Worm (Caenorhabditis elegans): Measurements from ENCODE around the gene Y42A5A.1.

Gene Y42A5A.1

ce11 chrV:11051921-11052320 is 35.8 kb upstream of the Y42A5A.1 start, which contains the start of gene T04C12.33:
TSS of gene T04C12.33 (plus strand) at chrV:11052221.
- no peak for TF ChIP-seq T22C8.4 (GFP tag; IDR thresholded peaks at IDR 0.05)
- TF ChIP-seq flt-1 (GFP tag; IDR thresholded peaks at IDR 0.05), result no peak
- TF ChIP-seq ztf-23 (GFP tag; IDR thresholded peaks at IDR 0.05), result no peak
- no peak for TF ChIP-seq tab-1 (GFP tag; IDR thresholded peaks at IDR 0.05)
- TF ChIP-seq ztf-29 (GFP tag; IDR thresholded peaks at IDR 0.05), result no peak
- TF ChIP-seq ref-1 (GFP tag; conservative IDR thresholded peaks at IDR 0.05), result no peak
- TF ChIP-seq med-1 (GFP tag; optimal IDR thresholded peaks at IDR 0.05; ENCODE audit: insufficient read depth), result no peak
- no peak for TF ChIP-seq klf-2 (GFP tag; conservative IDR thresholded peaks at IDR 0.05)
- TF ChIP-seq cog-1 (tag; optimal IDR thresholded peaks at IDR 0.05), result no peak

- no peak for TF ChIP-seq T22C8.4 (GFP tag; IDR thresholded peaks at IDR 0.05)
- no peak for TF ChIP-seq cog-1 (tag; optimal IDR thresholded peaks at IDR 0.05)
- TF ChIP-seq ztf-29 (GFP tag; IDR thresholded peaks at IDR 0.05), result no peak
- no peak for TF ChIP-seq klf-2 (GFP tag; conservative IDR thresholded peaks at IDR 0.05)
- no peak for TF ChIP-seq ref-1 (GFP tag; conservative IDR thresholded peaks at IDR 0.05)
- TF ChIP-seq ztf-23 (GFP tag; IDR thresholded peaks at IDR 0.05), result no peak
- no peak for TF ChIP-seq flt-1 (GFP tag; IDR thresholded peaks at IDR 0.05)
- no peak for TF ChIP-seq tab-1 (GFP tag; IDR thresholded peaks at IDR 0.05)
- TF ChIP-seq med-1 (GFP tag; optimal IDR thresholded peaks at IDR 0.05; ENCODE audit: insufficient read depth), result no peak
These were observed 33.9 kb upstream of the Y42A5A.1 start, which contains the start of gene T04C12.7 for ce11 chrV:11053827-11054226. TSS of gene T04C12.7 (plus strand) at chrV:11054127.

- TF ChIP-seq cog-1 (tag; optimal IDR thresholded peaks at IDR 0.05) (no peak), tab-1 (GFP tag; IDR thresholded peaks at IDR 0.05) (no peak), T22C8.4 (GFP tag; IDR thresholded peaks at IDR 0.05) (no peak), ztf-29 (GFP tag; IDR thresholded peaks at IDR 0.05) (no peak), ref-1 (GFP tag; conservative IDR thresholded peaks at IDR 0.05) (no peak), ztf-23 (GFP tag; IDR thresholded peaks at IDR 0.05) (no peak), flt-1 (GFP tag; IDR thresholded peaks at IDR 0.05) (no peak), med-1 (GFP tag; optimal IDR thresholded peaks at IDR 0.05; ENCODE audit: insufficient read depth) (no peak), klf-2 (GFP tag; conservative IDR thresholded peaks at IDR 0.05) (no peak)
These were observed 31.3 kb upstream of the Y42A5A.1 start for ce11 chrV:11056484-11056883.

ce11 chrV:11057043-11057442 is 30.7 kb upstream of the Y42A5A.1 start, which contains the start of gene srh-75:
TSS of gene srh-75 (minus strand) at chrV:11057143.
- TF ChIP-seq cog-1 (tag; optimal IDR thresholded peaks at IDR 0.05) (no peak), flt-1 (GFP tag; IDR thresholded peaks at IDR 0.05) (no peak), klf-2 (GFP tag; conservative IDR thresholded peaks at IDR 0.05) (no peak), ztf-23 (GFP tag; IDR thresholded peaks at IDR 0.05) (no peak), med-1 (GFP tag; optimal IDR thresholded peaks at IDR 0.05; ENCODE audit: insufficient read depth) (no peak), tab-1 (GFP tag; IDR thresholded peaks at IDR 0.05) (no peak), ref-1 (GFP tag; conservative IDR thresholded peaks at IDR 0.05) (no peak), T22C8.4 (GFP tag; IDR thresholded peaks at IDR 0.05) (no peak), ztf-29 (GFP tag; IDR thresholded peaks at IDR 0.05) (no peak)

ce11 chrV:11059180-11059579 is 28.6 kb upstream of the Y42A5A.1 start, which contains the start of gene T04C12.1:
TSS of gene T04C12.1 (minus strand) at chrV:11059269.
- TF ChIP-seq ref-1 (GFP tag; conservative IDR thresholded peaks at IDR 0.05), result no peak
- no peak for TF ChIP-seq ztf-23 (GFP tag; IDR thresholded peaks at IDR 0.05)
- no peak for TF ChIP-seq T22C8.4 (GFP tag; IDR thresholded peaks at IDR 0.05)
- TF ChIP-seq tab-1 (GFP tag; IDR thresholded peaks at IDR 0.05), result no peak
- TF ChIP-seq ztf-29 (GFP tag; IDR thresholded peaks at IDR 0.05), result no peak
- TF ChIP-seq cog-1 (tag; optimal IDR thresholded peaks at IDR 0.05), result no peak
- TF ChIP-seq flt-1 (GFP tag; IDR thresholded peaks at IDR 0.05), result no peak
- no peak for TF ChIP-seq med-1 (GFP tag; optimal IDR thresholded peaks at IDR 0.05; ENCODE audit: insufficient read depth)
- TF ChIP-seq klf-2 (GFP tag; conservative IDR thresholded peaks at IDR 0.05), result no peak

- TF ChIP-seq ref-1 (GFP tag; conservative IDR thresholded peaks at IDR 0.05) (no peak), klf-2 (GFP tag; conservative IDR thresholded peaks at IDR 0.05) (no peak), med-1 (GFP tag; optimal IDR thresholded peaks at IDR 0.05; ENCODE audit: insufficient read depth) (no peak)
These were observed 27.3 kb upstream of the Y42A5A.1 start, which contains the start of gene T04C12.11 for ce11 chrV:11060239-11060984. TSS of gene T04C12.11 (minus strand) at chrV:11060289.

ce11 chrV:11061887-11062286 is 25.9 kb upstream of the Y42A5A.1 start:
- TF ChIP-seq ztf-23 (GFP tag; IDR thresholded peaks at IDR 0.05) (no peak), ztf-29 (GFP tag; IDR thresholded peaks at IDR 0.05) (no peak), tab-1 (GFP tag; IDR thresholded peaks at IDR 0.05) (no peak), T22C8.4 (GFP tag; IDR thresholded peaks at IDR 0.05) (no peak), cog-1 (tag; optimal IDR thresholded peaks at IDR 0.05) (no peak), ref-1 (GFP tag; conservative IDR thresholded peaks at IDR 0.05) (no peak)

- no peak for TF ChIP-seq tab-1 (GFP tag; IDR thresholded peaks at IDR 0.05)
- TF ChIP-seq ztf-29 (GFP tag; IDR thresholded peaks at IDR 0.05), result no peak
- no peak for TF ChIP-seq klf-2 (GFP tag; conservative IDR thresholded peaks at IDR 0.05)
- no peak for TF ChIP-seq ref-1 (GFP tag; conservative IDR thresholded peaks at IDR 0.05)
- no peak for TF ChIP-seq flt-1 (GFP tag; IDR thresholded peaks at IDR 0.05)
- TF ChIP-seq T22C8.4 (GFP tag; IDR thresholded peaks at IDR 0.05), result no peak
- TF ChIP-seq med-1 (GFP tag; optimal IDR thresholded peaks at IDR 0.05; ENCODE audit: insufficient read depth), result no peak
- no peak for TF ChIP-seq cog-1 (tag; optimal IDR thresholded peaks at IDR 0.05)
- TF ChIP-seq ztf-23 (GFP tag; IDR thresholded peaks at IDR 0.05), result no peak
These were observed 24.6 kb upstream of the Y42A5A.1 start, which contains the start of gene T04C12.9 for ce11 chrV:11063115-11063514. TSS of gene T04C12.9 (minus strand) at chrV:11063215.

ce11 chrV:11065513-11065912 is 22.2 kb upstream of the Y42A5A.1 start, which contains the start of gene nlp-80:
TSS of gene nlp-80 (minus strand) at chrV:11065613.
- TF ChIP-seq ref-1 (GFP tag; conservative IDR thresholded peaks at IDR 0.05) (no peak), cog-1 (tag; optimal IDR thresholded peaks at IDR 0.05) (no peak)

ce11 chrV:11069277-11069676 is 18.5 kb upstream of the Y42A5A.1 start, which contains the start of gene T04C12.8:
TSS of gene T04C12.8 (minus strand) at chrV:11069358.
- no peak for TF ChIP-seq ref-1 (GFP tag; conservative IDR thresholded peaks at IDR 0.05)
- no peak for TF ChIP-seq ztf-29 (GFP tag; IDR thresholded peaks at IDR 0.05)
- TF ChIP-seq ztf-23 (GFP tag; IDR thresholded peaks at IDR 0.05), result no peak
- TF ChIP-seq T22C8.4 (GFP tag; IDR thresholded peaks at IDR 0.05), result no peak
- no peak for TF ChIP-seq tab-1 (GFP tag; IDR thresholded peaks at IDR 0.05)
- TF ChIP-seq flt-1 (GFP tag; IDR thresholded peaks at IDR 0.05), result no peak
- TF ChIP-seq cog-1 (tag; optimal IDR thresholded peaks at IDR 0.05), result no peak
- TF ChIP-seq klf-2 (GFP tag; conservative IDR thresholded peaks at IDR 0.05), result no peak
- no peak for TF ChIP-seq med-1 (GFP tag; optimal IDR thresholded peaks at IDR 0.05; ENCODE audit: insufficient read depth)
